Fruit fly (Drosophila melanogaster) whole organism, pupa: ENCODE results near the gene mei-P26.

Experiments
- CG10348 ChIP-seq: fragments of 200-800 bp; sonication (Bioruptor generic); IDR thresholded peaks from 2 replicates; pipeline ENCODE4 v1.3.6; 2022; ENCODE audit warnings: missing biosample characterization, missing genetic modification characterization
- CG14655 ChIP-seq: fragments of 200-800 bp; sonication (Bioruptor generic); optimal IDR thresholded peaks from 3 replicates; lab custom pipeline; 2017; ENCODE audit warnings: mild to moderate bottlenecking, missing biosample characterization, missing genetic modification reagents, missing genetic modification characterization
- CG15710 ChIP-seq: fragments of 200-800 bp; sonication (Bioruptor generic); optimal IDR thresholded peaks from 2 replicates; lab custom pipeline; 2018; ENCODE audit warnings: missing biosample characterization, mild to moderate bottlenecking, missing genetic modification characterization, moderate library complexity
- EcR ChIP-seq: fragments of 200-800 bp; sonication (Bioruptor generic); optimal IDR thresholded peaks from 3 replicates; lab custom pipeline; 2019; ENCODE audit warnings: missing biosample characterization, missing genetic modification characterization, mild to moderate bottlenecking, moderate library complexity, missing genetic modification reagents
- Ets98B ChIP-seq: fragments of 200-800 bp; sonication (Bioruptor generic); IDR thresholded peaks from 2 replicates; pipeline ENCODE4 v1.3.6; 2022; ENCODE audit warnings: missing biosample characterization, missing genetic modification characterization
- Pif1B ChIP-seq: fragments of 200-800 bp; sonication (Bioruptor generic); optimal IDR thresholded peaks from 3 replicates; lab custom pipeline; 2016; ENCODE audit warnings: missing biosample characterization, missing genetic modification characterization
- gl ChIP-seq: fragments of 200-800 bp; sonication (Bioruptor generic); optimal IDR thresholded peaks from 2 replicates; lab custom pipeline; 2018; ENCODE audit warnings: missing biosample characterization, mild to moderate bottlenecking, missing genetic modification characterization

DNA sequence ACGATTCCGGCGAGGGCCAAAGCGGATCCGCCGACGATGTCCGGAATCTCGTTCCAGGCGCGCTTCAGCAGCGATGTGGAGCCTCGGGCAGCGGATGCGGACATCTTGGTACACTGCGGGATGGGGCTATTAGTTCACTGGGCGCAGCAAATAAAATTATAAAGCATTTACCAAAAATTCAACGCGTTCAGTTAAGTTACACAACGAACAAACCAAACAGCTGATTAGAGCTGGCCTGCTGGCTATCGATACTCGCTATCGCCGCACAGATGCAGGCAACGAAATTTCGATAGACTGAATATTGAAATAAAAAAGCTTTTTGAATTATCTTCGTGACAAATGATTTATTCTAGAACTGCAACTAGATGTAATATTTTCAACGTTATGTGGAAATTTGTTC lies 3.3 kb upstream of the mei-P26 start, which contains the start of gene NdufA3:
- TF ChIP-seq Pif1B (GFP tag; lab: Kevin White, UChicago) = no peak
- TF ChIP-seq CG10348 (GFP tag; lab: Robert Waterston, UW) = no peak
- no peak for TF ChIP-seq gl
- no peak for TF ChIP-seq CG15710 (tag; lab: Kevin White, UChicago)
- TF ChIP-seq EcR (GFP tag; lab: Kevin White, UChicago) = no peak
- no peak for TF ChIP-seq Ets98B (GFP tag; lab: Robert Waterston, UW)
- no peak for TF ChIP-seq CG14655 (GFP tag; lab: Kevin White, UChicago)
